Worm (Caenorhabditis elegans): ENCODE data around the gene pdk-1.
"Not testable (repeated sequence)": the region's sequence is repeated elsewhere in the genome, so short reads cannot be mapped to it uniquely, and the experiment has no call there.

Gene pdk-1

ce11 chrX:1372464-1372863, 51.3 kb downstream of the pdk-1 start:
- peak; percentile 39; the same call in 1 of the 2 replicates for TF ChIP-seq snpc-1.2 (GFP tag; IDR thresholded peaks at IDR 0.05)
- 0 out of 2 replicates have a peak, but pooled peaks have one; percentile 20 for TF ChIP-seq F26F4.8 (GFP tag; conservative IDR thresholded peaks at IDR 0.05)
- no peak for TF ChIP-seq hlh-30 (tag; optimal IDR thresholded peaks at IDR 0.05; ENCODE audit: insufficient read depth)
- TF ChIP-seq zip-2 (tag; optimal IDR thresholded peaks at IDR 0.05), result no peak
- no peak for TF ChIP-seq madf-5 (GFP tag; IDR thresholded peaks at IDR 0.05)
- TF ChIP-seq zfp-3 (GFP tag; conservative IDR thresholded peaks at IDR 0.05), result no peak
- TF ChIP-seq daf-12 (tag; optimal IDR thresholded peaks at IDR 0.05), result no peak
- TF ChIP-seq ceh-44 (GFP tag; IDR thresholded peaks at IDR 0.05), result no peak
- peak; percentile 3 for TF ChIP-seq snpc-4 (tag; optimal IDR thresholded peaks at IDR 0.05)
- no peak for TF ChIP-seq nhr-237 (tag; optimal IDR thresholded peaks at IDR 0.05)
- no peak for TF ChIP-seq fos-1 (tag; optimal IDR thresholded peaks at IDR 0.05)

- TF ChIP-seq ceh-20 (GFP tag; IDR thresholded peaks at IDR 0.05) (0 out of 2 replicates have a peak, but pooled peaks have one; percentile 39), dmd-6 (GFP tag; IDR thresholded peaks at IDR 0.05) (peak; percentile 62), madf-5 (GFP tag; IDR thresholded peaks at IDR 0.05) (peak; percentile 96 to 97), tag-97 (GFP tag; IDR thresholded peaks at IDR 0.05) (peak; percentile 92; the same call in 1 of the 2 replicates), lim-7 (GFP tag; IDR thresholded peaks at IDR 0.05) (peak; percentile 79), pha-4 (GFP tag; IDR thresholded peaks at IDR 0.05) (peak; percentile 94), lin-1 (GFP tag; IDR thresholded peaks at IDR 0.05) (peak; percentile 97), ZK337.2 (GFP tag; IDR thresholded peaks at IDR 0.05) (0 out of 2 replicates have a peak, but pooled peaks have one; percentile 52), dmd-9 (GFP tag; IDR thresholded peaks at IDR 0.05) (peak; percentile 76; the same call in 1 of the 2 replicates), madf-9 (GFP tag; conservative IDR thresholded peaks at IDR 0.05) (peak; percentile 87), nhr-41 (GFP tag; IDR thresholded peaks at IDR 0.05) (peak; percentile 92), arid-1 (GFP tag; conservative IDR thresholded peaks at IDR 0.05) (peak; percentile 96), ctbp-1 (GFP tag; IDR thresholded peaks at IDR 0.05) (peak; percentile 92), php-3 (GFP tag; IDR thresholded peaks at IDR 0.05) (peak; percentile 47; the same call in 1 of the 2 replicates), dmd-8 (GFP tag; IDR thresholded peaks at IDR 0.05) (peak; percentile 66), egl-43 (GFP tag; IDR thresholded peaks at IDR 0.05) (peak; percentile 88), T26A8.4 (GFP tag; IDR thresholded peaks at IDR 0.05) (peak; percentile 36; the same call in 1 of the 2 replicates), Y105C5A.15 (GFP tag; IDR thresholded peaks at IDR 0.05) (peak; percentile 99), zfp-3 (GFP tag; conservative IDR thresholded peaks at IDR 0.05) (peak; percentile 69), daf-8 (GFP tag; IDR thresholded peaks at IDR 0.05) (peak; percentile 87; the same call in 1 of the 2 replicates), Y75B8A.6 (GFP tag; IDR thresholded peaks at IDR 0.05) (peak; percentile 89; the same call in 1 of the 2 replicates), mdt-29 (GFP tag; IDR thresholded peaks at IDR 0.05) (peak; percentile 99), saeg-2 (GFP tag; IDR thresholded peaks at IDR 0.05) (peak; percentile 51; the same call in 1 of the 2 replicates), F44E2.7 (GFP tag; IDR thresholded peaks at IDR 0.05) (peak; percentile 82; the same call in 1 of the 2 replicates), ceh-44 (GFP tag; IDR thresholded peaks at IDR 0.05) (peak; percentile 97), F26F4.8 (GFP tag; conservative IDR thresholded peaks at IDR 0.05) (peak; percentile 82), Y48G9A.11 (GFP tag; IDR thresholded peaks at IDR 0.05) (peak; percentile 93), tra-1 (GFP tag; IDR thresholded peaks at IDR 0.05) (peak; percentile 92), snpc-1.2 (GFP tag; IDR thresholded peaks at IDR 0.05) (peak; percentile 97), lin-38 (GFP tag; IDR thresholded peaks at IDR 0.05) (peak; percentile 72), vab-7 (GFP tag; IDR thresholded peaks at IDR 0.05) (peak; percentile 91)
- TF ChIP-seq pha-4 (tag; optimal IDR thresholded peaks at IDR 0.05), result not testable (repeated sequence)
Observed at ce11 chrX:1375071-1375470, 53.9 kb downstream of the pdk-1 start.

Data from whole organism, L4 larva.